Fruit fly (Drosophila melanogaster) whole organism, embryonic: Measurements from ENCODE around the gene CG4880.

Source experiments
- CG13424 ChIP-seq: fragments of 200-800 bp; sonication (Bioruptor generic); optimal IDR thresholded peaks from 2 replicates; lab custom pipeline; 2019; ENCODE audit warnings: missing biosample characterization, mild to moderate bottlenecking, missing genetic modification characterization, moderate library complexity
- CG17568 ChIP-seq: fragments of 200-800 bp; sonication (Bioruptor generic); optimal IDR thresholded peaks from 2 replicates; lab custom pipeline; 2018; ENCODE audit warnings: missing biosample characterization, mild to moderate bottlenecking, missing genetic modification characterization, moderate library complexity
- CG30020 ChIP-seq: fragments of 200-800 bp; optimal IDR thresholded peaks from 2 replicates; lab custom pipeline; 2019; ENCODE audit warnings: missing biosample characterization, mild to moderate bottlenecking, missing genetic modification characterization, moderate library complexity
- CG3281 ChIP-seq: fragments of 200-800 bp; sonication (Bioruptor generic); optimal IDR thresholded peaks from 3 replicates; lab custom pipeline; 2017; ENCODE audit warnings: missing biosample characterization, mild to moderate bottlenecking, missing genetic modification characterization
- Meics ChIP-seq: fragments of 200-800 bp; sonication (Bioruptor generic); optimal IDR thresholded peaks from 2 replicates; lab custom pipeline; 2017; ENCODE audit warnings: missing biosample characterization, mild to moderate bottlenecking, missing genetic modification characterization
- Nf-YB ChIP-seq: fragments of 200-800 bp; sonication (Bioruptor generic); optimal IDR thresholded peaks from 3 replicates; lab custom pipeline; 2019; ENCODE audit warnings: missing biosample characterization, mild to moderate bottlenecking, missing genetic modification characterization, moderate library complexity
- Nf-YC ChIP-seq: fragments of 200-800 bp; optimal IDR thresholded peaks from 3 replicates; lab custom pipeline; 2019; ENCODE audit warnings: missing biosample characterization, mild to moderate bottlenecking, missing genetic modification characterization, moderate library complexity
- Spps ChIP-seq: fragments of 200-800 bp; sonication (Bioruptor generic); optimal IDR thresholded peaks from 2 replicates; lab custom pipeline; 2018; ENCODE audit warnings: missing biosample characterization, mild to moderate bottlenecking, missing genetic modification characterization
- al ChIP-seq: fragments of 200-800 bp; sonication (Bioruptor generic); IDR thresholded peaks from 2 replicates; pipeline ENCODE4 v1.3.6; 2022; ENCODE audit warnings: missing biosample characterization, missing genetic modification characterization
- amos ChIP-seq: fragments of 200-800 bp; sonication (Bioruptor generic); IDR thresholded peaks from 2 replicates; pipeline ENCODE4 v1.3.6; 2022; ENCODE audit warnings: missing biosample characterization, missing genetic modification characterization; ENCODE audit not compliant: partially characterized antibody
- ase ChIP-seq: fragments of 200-800 bp; sonication (Bioruptor generic); IDR thresholded peaks from 3 replicates; pipeline ENCODE4 v1.3.6; 2022; ENCODE audit warnings: missing biosample characterization, missing genetic modification characterization
- cato ChIP-seq: fragments of 200-800 bp; sonication (Bioruptor generic); optimal IDR thresholded peaks from 2 replicates; lab custom pipeline; 2016; ENCODE audit warnings: missing biosample characterization, missing genetic modification characterization, borderline replicate concordance
- hth ChIP-seq: fragments of >200 bp; optimal IDR thresholded peaks from 2 replicates; lab custom pipeline; 2017; ENCODE audit warnings: inconsistent platforms
- usp ChIP-seq: fragments of >200 bp; optimal IDR thresholded peaks from 2 replicates; lab custom pipeline; 2017; ENCODE audit warnings: missing biosample characterization, missing genetic modification characterization

DNA sequence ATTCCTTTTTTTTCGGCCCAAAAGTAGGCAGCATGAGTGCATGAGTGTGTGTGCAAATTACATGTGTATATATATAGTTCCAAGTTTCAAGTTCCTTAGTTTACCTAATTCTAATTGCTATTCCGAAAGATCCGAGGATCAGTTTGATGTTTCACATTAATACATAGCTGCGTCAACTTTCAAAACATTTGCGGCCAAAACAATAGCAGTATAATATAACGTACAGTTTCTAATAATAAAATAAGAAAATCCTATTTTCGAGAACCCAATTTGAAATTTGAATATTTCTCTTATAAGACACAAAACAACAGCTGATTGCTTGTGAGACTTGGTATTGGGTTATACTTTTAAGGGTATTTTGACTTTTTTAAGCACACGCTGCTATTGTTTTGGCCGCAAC is 47.6 kb upstream of the CG4880 start:
- TF ChIP-seq Meics (GFP tag; lab: Kevin White, UChicago), result no peak
- TF ChIP-seq Spps (tag; lab: Kevin White, UChicago), result no peak
- no peak for TF ChIP-seq CG13424 (tag; lab: Kevin White, UChicago)
- TF ChIP-seq amos (GFP tag; lab: Robert Waterston, UW), result no peak
- TF ChIP-seq al (GFP tag; lab: Robert Waterston, UW), result no peak
- TF ChIP-seq CG3281 (GFP tag; lab: Kevin White, UChicago), result no peak
- no peak for TF ChIP-seq CG30020 (tag; lab: Kevin White, UChicago)
- TF ChIP-seq Nf-YC (tag; lab: Kevin White, UChicago), result no peak
- TF ChIP-seq cato (GFP tag; lab: Kevin White, UChicago), result no peak
- TF ChIP-seq Nf-YB (GFP tag; lab: Kevin White, UChicago), result no peak
- no peak for TF ChIP-seq CG17568
- TF ChIP-seq ase (GFP tag; lab: Robert Waterston, UW), result no peak
- TF ChIP-seq hth (lab: Kevin White, UChicago), result no peak
- no peak for TF ChIP-seq usp
